Fruit fly (Drosophila melanogaster) whole organism, embryonic: Measurements from ENCODE around the gene CG33784.

Experiments
- ATbp ChIP-seq: fragments of 200-800 bp; sonication (Bioruptor generic); optimal IDR thresholded peaks from 2 replicates; lab custom pipeline; 2017; ENCODE audit warnings: missing biosample characterization, mild to moderate bottlenecking, missing genetic modification characterization, missing genetic modification reagents
- BtbVII ChIP-seq: fragments of 200-800 bp; sonication (Bioruptor generic); optimal IDR thresholded peaks from 3 replicates; lab custom pipeline; 2017; ENCODE audit warnings: missing biosample characterization, mild to moderate bottlenecking, missing genetic modification characterization
- CG10209 ChIP-seq: fragments of 200-800 bp; sonication (Bioruptor generic); optimal IDR thresholded peaks from 3 replicates; lab custom pipeline; 2017; ENCODE audit warnings: missing biosample characterization, mild to moderate bottlenecking, missing genetic modification characterization, missing genetic modification reagents
- CG10366 ChIP-seq: fragments of 200-800 bp; sonication (Bioruptor generic); IDR thresholded peaks from 2 replicates; pipeline ENCODE4 v1.3.6; 2022; ENCODE audit warnings: missing biosample characterization, missing genetic modification characterization
- CG11504 ChIP-seq: fragments of 200-800 bp; sonication (Bioruptor generic); optimal IDR thresholded peaks from 3 replicates; lab custom pipeline; 2019; ENCODE audit warnings: missing biosample characterization, mild to moderate bottlenecking, missing genetic modification characterization, moderate library complexity
- CG11695 ChIP-seq: fragments of 200-800 bp; sonication (Bioruptor generic); IDR thresholded peaks from 3 replicates; pipeline ENCODE4 v1.3.6; 2022; ENCODE audit warnings: missing biosample characterization, missing genetic modification characterization
- CG12659 ChIP-seq: fragments of 200-800 bp; sonication (Bioruptor generic); optimal IDR thresholded peaks from 3 replicates; lab custom pipeline; 2017; ENCODE audit warnings: mild to moderate bottlenecking, missing biosample characterization, missing genetic modification reagents, missing genetic modification characterization
- CG12744 ChIP-seq: fragments of 200-800 bp; sonication (Bioruptor generic); optimal IDR thresholded peaks from 2 replicates; lab custom pipeline; 2016; ENCODE audit warnings: missing biosample characterization, missing genetic modification characterization
- CG16813 ChIP-seq: fragments of 200-800 bp; sonication (Bioruptor generic); IDR thresholded peaks from 3 replicates; pipeline ENCODE4 v1.3.6; 2022; ENCODE audit warnings: missing biosample characterization, missing genetic modification characterization; ENCODE audit not compliant: partially characterized antibody
- CG17829 ChIP-seq: fragments of 200-800 bp; optimal IDR thresholded peaks from 2 replicates; lab custom pipeline; 2019; ENCODE audit warnings: missing biosample characterization, mild to moderate bottlenecking, missing genetic modification characterization, moderate library complexity
- CG18599 ChIP-seq: fragments of 200-800 bp; sonication (Bioruptor generic); optimal IDR thresholded peaks from 3 replicates; lab custom pipeline; 2017; ENCODE audit warnings: missing biosample characterization, missing genetic modification characterization, mild to moderate bottlenecking, moderate library complexity, missing genetic modification reagents
- CG30403 ChIP-seq: fragments of 200-800 bp; sonication (Bioruptor generic); optimal IDR thresholded peaks from 3 replicates; lab custom pipeline; 2016; ENCODE audit warnings: missing biosample characterization, missing genetic modification characterization
- CG32532 ChIP-seq: fragments of 200-800 bp; sonication (Bioruptor generic); IDR thresholded peaks from 2 replicates; pipeline ENCODE4 v1.3.6; 2022; ENCODE audit warnings: missing biosample characterization, missing genetic modification characterization
- CG34224 ChIP-seq: fragments of 200-800 bp; sonication (Bioruptor generic); IDR thresholded peaks from 3 replicates; pipeline ENCODE4 v1.3.6; 2022; ENCODE audit warnings: missing biosample characterization, missing genetic modification characterization; ENCODE audit not compliant: partially characterized antibody
- CG4282 ChIP-seq: fragments of 200-800 bp; sonication (Bioruptor generic); optimal IDR thresholded peaks from 2 replicates; lab custom pipeline; 2016; ENCODE audit warnings: missing biosample characterization, missing genetic modification characterization
- CG7839 ChIP-seq: fragments of 200-800 bp; sonication (Bioruptor generic); optimal IDR thresholded peaks from 3 replicates; lab custom pipeline; 2018; ENCODE audit warnings: missing biosample characterization, mild to moderate bottlenecking, missing genetic modification characterization, moderate library complexity
- CG8944 ChIP-seq: fragments of 200-800 bp; sonication (Bioruptor generic); optimal IDR thresholded peaks from 3 replicates; lab custom pipeline; 2016; ENCODE audit warnings: missing biosample characterization, missing genetic modification characterization
- CG9437 ChIP-seq: fragments of 200-800 bp; sonication (Bioruptor generic); optimal IDR thresholded peaks from 2 replicates; lab custom pipeline; 2018; ENCODE audit warnings: missing biosample characterization, mild to moderate bottlenecking, missing genetic modification characterization
- Dfd ChIP-seq, 2 experiments: fragments of >200 bp; optimal IDR thresholded peaks; 2 replicates each; lab custom pipeline; 2017; ENCODE audit warnings: missing biosample characterization in 2 of 2, missing genetic modification characterization in 2 of 2
- Dref ChIP-seq: fragments of 200-800 bp; sonication (Bioruptor generic); IDR thresholded peaks from 2 replicates; pipeline ENCODE4 v1.3.6; 2022; ENCODE audit warnings: missing biosample characterization, missing genetic modification characterization
- E2f2 ChIP-seq: fragments of 200-800 bp; sonication (Bioruptor generic); IDR thresholded peaks from 2 replicates; pipeline ENCODE4 v1.3.6; 2022; ENCODE audit warnings: missing biosample characterization, missing genetic modification characterization
- Fer1 ChIP-seq: fragments of 200-800 bp; sonication (Bioruptor generic); optimal IDR thresholded peaks from 2 replicates; lab custom pipeline; 2017; ENCODE audit warnings: missing biosample characterization, mild to moderate bottlenecking, missing genetic modification characterization
- Hr51 ChIP-seq, 2 experiments: fragments of 200-800 bp; sonication (Bioruptor generic); optimal IDR thresholded peaks; 2 replicates in 1 of 2; 3 replicates in 1 of 2; lab custom pipeline; 2016 to 2018; ENCODE audit warnings: missing biosample characterization in 2 of 2, missing genetic modification characterization in 2 of 2, mild to moderate bottlenecking in 1 of 2, moderate library complexity in 1 of 2
- Hr78 ChIP-seq, 2 experiments: fragments of 200-800 bp in 1 of 2; fragments of >200 bp in 1 of 2; sonication (Bioruptor generic) in 1 of 2; optimal IDR thresholded peaks; 2 replicates each; lab custom pipeline; 2017 to 2019; ENCODE audit warnings: missing biosample characterization in 2 of 2, missing genetic modification characterization in 2 of 2, mild to moderate bottlenecking in 1 of 2, moderate library complexity in 1 of 2
- Lhr ChIP-seq: fragments of 200-800 bp; sonication (Bioruptor generic); optimal IDR thresholded peaks from 3 replicates; lab custom pipeline; 2017; ENCODE audit warnings: mild to moderate bottlenecking, missing biosample characterization, missing genetic modification reagents, missing genetic modification characterization
- Meics ChIP-seq: fragments of 200-800 bp; sonication (Bioruptor generic); optimal IDR thresholded peaks from 2 replicates; lab custom pipeline; 2017; ENCODE audit warnings: missing biosample characterization, mild to moderate bottlenecking, missing genetic modification characterization
- NC2α ChIP-seq: fragments of 200-800 bp; sonication (Bioruptor generic); optimal IDR thresholded peaks from 2 replicates; lab custom pipeline; 2016; ENCODE audit warnings: missing biosample characterization, missing genetic modification characterization
- Ptx1 ChIP-seq: fragments of 200-800 bp; sonication (Bioruptor generic); IDR thresholded peaks from 2 replicates; pipeline ENCODE4 v1.3.6; 2022; ENCODE audit warnings: missing biosample characterization, missing genetic modification characterization
- Rx ChIP-seq: fragments of 200-800 bp; sonication (Bioruptor generic); IDR thresholded peaks from 2 replicates; pipeline ENCODE4 v1.3.6; 2022; ENCODE audit warnings: missing biosample characterization, missing genetic modification characterization
- Six4 ChIP-seq: fragments of 200-800 bp; sonication (Bioruptor generic); optimal IDR thresholded peaks from 2 replicates; lab custom pipeline; 2016; ENCODE audit warnings: missing biosample characterization, missing genetic modification characterization
- Sox100B ChIP-seq: fragments of 200-800 bp; sonication (Bioruptor generic); optimal IDR thresholded peaks from 3 replicates; lab custom pipeline; 2018; ENCODE audit warnings: missing biosample characterization, mild to moderate bottlenecking, missing genetic modification characterization
- az2 ChIP-seq: fragments of 200-800 bp; sonication (Bioruptor generic); optimal IDR thresholded peaks from 3 replicates; lab custom pipeline; 2016; ENCODE audit warnings: missing biosample characterization, missing genetic modification characterization
- dati ChIP-seq: fragments of 200-800 bp; sonication (Bioruptor generic); IDR thresholded peaks from 2 replicates; pipeline ENCODE4 v1.3.6; 2022; ENCODE audit warnings: missing biosample characterization, missing genetic modification characterization
- dmrt11E ChIP-seq: fragments of 200-800 bp; sonication (Bioruptor generic); optimal IDR thresholded peaks from 3 replicates; lab custom pipeline; 2018; ENCODE audit warnings: missing biosample characterization, mild to moderate bottlenecking, missing genetic modification characterization, moderate library complexity
- dmrt99B ChIP-seq: fragments of 200-800 bp; sonication (Bioruptor generic); optimal IDR thresholded peaks from 2 replicates; lab custom pipeline; 2018; ENCODE audit warnings: missing biosample characterization, mild to moderate bottlenecking, missing genetic modification characterization, moderate library complexity
- dysf ChIP-seq: fragments of 200-800 bp; sonication (Bioruptor generic); IDR thresholded peaks from 3 replicates; pipeline ENCODE4 v1.3.6; 2022; ENCODE audit warnings: missing biosample characterization, missing genetic modification characterization
- fd96Cb ChIP-seq: fragments of 200-800 bp; sonication (Bioruptor generic); optimal IDR thresholded peaks from 2 replicates; lab custom pipeline; 2018; ENCODE audit warnings: missing biosample characterization, mild to moderate bottlenecking, missing genetic modification characterization, moderate library complexity
- gem ChIP-seq: fragments of 200-800 bp; sonication (Bioruptor generic); optimal IDR thresholded peaks from 2 replicates; lab custom pipeline; 2019; ENCODE audit warnings: missing biosample characterization, mild to moderate bottlenecking, missing genetic modification characterization, moderate library complexity
- grau ChIP-seq: fragments of 200-800 bp; optimal IDR thresholded peaks from 3 replicates; lab custom pipeline; 2019; ENCODE audit warnings: missing biosample characterization, mild to moderate bottlenecking, missing genetic modification characterization, moderate library complexity
- hkb ChIP-seq, 2 experiments: fragments of 200-800 bp in 1 of 2; fragments of >200 bp in 1 of 2; sonication (Bioruptor generic) in 1 of 2; IDR thresholded peaks in 1 of 2; optimal IDR thresholded peaks in 1 of 2; 2 replicates each; pipeline versions ENCODE4 v1.3.6 to Lab custom; 2017 to 2022; ENCODE audit warnings: missing biosample characterization in 1 of 2, missing genetic modification characterization in 1 of 2
- pan ChIP-seq, 4 experiments: fragments of >200 bp in 3 of 4; fragments of 200-800 bp in 1 of 4; sonication (Bioruptor generic) in 1 of 4; optimal IDR thresholded peaks in 3 of 4; IDR thresholded peaks in 1 of 4; 2 replicates each; pipeline versions ENCODE4 v1.3.6 to Lab custom; 2017 to 2022; ENCODE audit warnings: missing biosample characterization in 2 of 4, missing genetic modification characterization in 2 of 4, mixed read lengths in 1 of 4
- pita ChIP-seq: fragments of 200-800 bp; sonication (Bioruptor generic); optimal IDR thresholded peaks from 2 replicates; lab custom pipeline; 2017; ENCODE audit warnings: missing biosample characterization, mild to moderate bottlenecking, missing genetic modification characterization
- pum ChIP-seq: fragments of 200-800 bp; sonication (Bioruptor generic); optimal IDR thresholded peaks from 2 replicates; lab custom pipeline; 2016; ENCODE audit warnings: missing biosample characterization, missing genetic modification characterization
- sqz ChIP-seq: fragments of 200-800 bp; sonication (Bioruptor generic); optimal IDR thresholded peaks from 3 replicates; lab custom pipeline; 2018; ENCODE audit warnings: missing biosample characterization, mild to moderate bottlenecking, missing genetic modification characterization
- tll ChIP-seq, 2 experiments: fragments of 200-800 bp in 1 of 2; fragments of >200 bp in 1 of 2; sonication (Bioruptor generic) in 1 of 2; optimal IDR thresholded peaks; 2 replicates each; lab custom pipeline; 2017 to 2019; ENCODE audit warnings: missing biosample characterization in 2 of 2, missing genetic modification characterization in 2 of 2, mild to moderate bottlenecking in 1 of 2, moderate library complexity in 1 of 2
- trem ChIP-seq: fragments of 200-800 bp; optimal IDR thresholded peaks from 3 replicates; lab custom pipeline; 2019; ENCODE audit warnings: missing biosample characterization, mild to moderate bottlenecking, missing genetic modification characterization, moderate library complexity
- unpg ChIP-seq: fragments of 200-800 bp; sonication (Bioruptor generic); optimal IDR thresholded peaks from 3 replicates; lab custom pipeline; 2018; ENCODE audit warnings: missing biosample characterization, mild to moderate bottlenecking, missing genetic modification characterization, moderate library complexity
- yki ChIP-seq: fragments of >200 bp; optimal IDR thresholded peaks from 3 replicates; lab custom pipeline; 2018

CG33784 gene

DNA sequence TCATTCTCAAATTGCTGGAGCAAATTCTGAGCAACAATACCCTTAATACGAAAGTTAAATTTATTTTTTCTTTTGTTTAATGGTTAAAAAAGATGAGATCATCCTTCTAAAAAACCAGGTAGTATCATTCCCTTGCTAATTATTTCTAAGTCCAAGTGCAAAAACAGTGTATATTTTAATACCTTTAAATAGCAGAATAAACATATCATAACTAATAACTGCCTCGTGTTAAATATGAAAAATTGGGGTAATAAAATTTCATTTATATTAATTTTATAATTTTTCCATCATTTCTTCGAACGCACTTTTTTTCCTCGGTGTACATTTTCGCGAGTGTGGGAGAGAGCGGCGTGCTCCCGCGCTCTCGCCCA is 44.1 kb downstream of the CG33784 start (continued):
- TF ChIP-seq CG11504 (tag; lab: Kevin White, UChicago) (peak; percentile 49), pita (no peak), Ptx1 (0 out of 2 replicates have a peak, but pooled peaks have one; percentile 8), Hr78 (GFP tag; optimal IDR thresholded peaks at IDR 0.05; lab: Kevin White, UChicago) (no peak), CG10366 (GFP tag; lab: Robert Waterston, UW) (no peak), NC2α (GFP tag; lab: Kevin White, UChicago) (no peak), CG10209 (peak; percentile 12), ATbp (no peak), BtbVII (GFP tag; lab: Kevin White, UChicago) (no peak), yki (lab: Kevin White, UChicago) (no peak), CG8944 (GFP tag; lab: Kevin White, UChicago) (no peak), grau (peak; percentile 33), fd96Cb (tag; lab: Kevin White, UChicago) (peak; percentile 30), CG12744 (GFP tag; lab: Kevin White, UChicago) (no peak), pum (GFP tag; lab: Kevin White, UChicago) (no peak), Dfd (GFP tag; optimal IDR thresholded peaks at IDR 0.05; lab: Kevin White, UChicago) (no peak), CG11695 (GFP tag; lab: Robert Waterston, UW) (0 out of 3 replicates have a peak, but pooled peaks have one; percentile 10), gem (tag; lab: Kevin White, UChicago) (peak; percentile 55), Hr51 (GFP tag; optimal IDR thresholded peaks at IDR 0.05; lab: Kevin White, UChicago) (no peak), CG30403 (GFP tag; lab: Kevin White, UChicago) (peak; percentile 44), Rx (no peak), Lhr (no peak), CG34224 (no peak), dysf (0 out of 3 replicates have a peak, but pooled peaks have one; percentile 16), CG9437 (GFP tag; lab: Kevin White, UChicago) (peak; percentile 26), az2 (GFP tag; lab: Kevin White, UChicago) (peak; percentile 25), pan (optimal IDR thresholded peaks at IDR 0.05; lab: Kevin White, UChicago) (no peak), pan (GFP tag; optimal IDR thresholded peaks at IDR 0.05 in 1 of 2, IDR thresholded peaks at IDR 0.05 in 1 of 2) (peak in 1 of 2 experiments; percentile 7), Fer1 (GFP tag; lab: Kevin White, UChicago) (no peak), CG17829 (tag; lab: Kevin White, UChicago) (peak; percentile 32), E2f2 (GFP tag; lab: Robert Waterston, UW) (no peak), Dref (no peak), CG18599 (GFP tag; lab: Kevin White, UChicago) (no peak), CG7839 (tag; lab: Kevin White, UChicago) (peak; percentile 41), CG12659 (GFP tag; lab: Kevin White, UChicago) (peak; percentile 18), Six4 (GFP tag; lab: Kevin White, UChicago) (no peak), hkb (optimal IDR thresholded peaks at IDR 0.05; lab: Kevin White, UChicago) (no peak), hkb (GFP tag; IDR thresholded peaks at IDR 0.05; lab: Robert Waterston, UW) (0 out of 2 replicates have a peak, but pooled peaks have one; percentile 7), dati (GFP tag; lab: Robert Waterston, UW) (no peak), CG4282 (GFP tag; lab: Kevin White, UChicago) (no peak), sqz (no peak), dmrt11E (tag; lab: Kevin White, UChicago) (peak; percentile 33), dmrt99B (peak; percentile 5), tll (GFP tag; optimal IDR thresholded peaks at IDR 0.05; lab: Kevin White, UChicago) (no peak), Meics (GFP tag; lab: Kevin White, UChicago) (peak; percentile 12), trem (tag; lab: Kevin White, UChicago) (peak; percentile 0), unpg (GFP tag; lab: Kevin White, UChicago) (peak; percentile 27), CG16813 (GFP tag; lab: Robert Waterston, UW) (no peak), Sox100B (GFP tag; lab: Kevin White, UChicago) (peak; percentile 31), CG32532 (no peak)
